Fruit fly (Drosophila melanogaster) whole organism, embryonic: ENCODE measurements around the gene CG10089.
A peak's percentile ranks its signal among the peaks of the same experiment; 100 is the strongest.

ENCODE experiments used
- CG10366 ChIP-seq: fragments of 200-800 bp; sonication (Bioruptor generic); IDR thresholded peaks from 2 replicates; pipeline ENCODE4 v1.3.6; 2022; ENCODE audit warnings: missing biosample characterization, missing genetic modification characterization
- CG11456 ChIP-seq: fragments of 200-800 bp; sonication (Bioruptor generic); IDR thresholded peaks from 3 replicates; pipeline ENCODE4 v1.3.6; 2022; ENCODE audit warnings: missing biosample characterization, missing genetic modification characterization
- CG12769 ChIP-seq: fragments of 200-800 bp; sonication (Bioruptor generic); optimal IDR thresholded peaks from 2 replicates; lab custom pipeline; 2019; ENCODE audit warnings: missing biosample characterization, mild to moderate bottlenecking, missing genetic modification characterization, moderate library complexity
- CG13424 ChIP-seq: fragments of 200-800 bp; sonication (Bioruptor generic); optimal IDR thresholded peaks from 2 replicates; lab custom pipeline; 2019; ENCODE audit warnings: missing biosample characterization, mild to moderate bottlenecking, missing genetic modification characterization, moderate library complexity
- CG16813 ChIP-seq: fragments of 200-800 bp; sonication (Bioruptor generic); IDR thresholded peaks from 3 replicates; pipeline ENCODE4 v1.3.6; 2022; ENCODE audit warnings: missing biosample characterization, missing genetic modification characterization; ENCODE audit not compliant: partially characterized antibody
- CG2116 ChIP-seq: fragments of 200-800 bp; sonication (Bioruptor generic); optimal IDR thresholded peaks from 3 replicates; lab custom pipeline; 2018; ENCODE audit warnings: missing biosample characterization, mild to moderate bottlenecking, missing genetic modification characterization
- CG2120 ChIP-seq: fragments of 200-800 bp; sonication (Bioruptor generic); optimal IDR thresholded peaks from 3 replicates; lab custom pipeline; 2016; ENCODE audit warnings: missing biosample characterization, missing genetic modification characterization
- CG32532 ChIP-seq: fragments of 200-800 bp; sonication (Bioruptor generic); IDR thresholded peaks from 2 replicates; pipeline ENCODE4 v1.3.6; 2022; ENCODE audit warnings: missing biosample characterization, missing genetic modification characterization
- CG3838 ChIP-seq: fragments of 200-800 bp; sonication (Bioruptor generic); optimal IDR thresholded peaks from 3 replicates; lab custom pipeline; 2016; ENCODE audit warnings: missing biosample characterization, missing genetic modification characterization
- CG8281 ChIP-seq: fragments of 200-800 bp; sonication (Bioruptor generic); optimal IDR thresholded peaks from 2 replicates; lab custom pipeline; 2018; ENCODE audit warnings: missing biosample characterization, mild to moderate bottlenecking, missing genetic modification characterization, moderate library complexity
- CG8359 ChIP-seq: fragments of 200-800 bp; sonication (Bioruptor generic); optimal IDR thresholded peaks from 2 replicates; lab custom pipeline; 2017; ENCODE audit warnings: missing biosample characterization, mild to moderate bottlenecking, missing genetic modification characterization, borderline replicate concordance
- D19B ChIP-seq: fragments of 200-800 bp; sonication (Bioruptor generic); optimal IDR thresholded peaks from 2 replicates; lab custom pipeline; 2017; ENCODE audit warnings: missing biosample characterization, mild to moderate bottlenecking, missing genetic modification characterization
- Dfd ChIP-seq, 2 experiments: fragments of >200 bp; optimal IDR thresholded peaks; 2 replicates each; lab custom pipeline; 2017; ENCODE audit warnings: missing biosample characterization in 2 of 2, missing genetic modification characterization in 2 of 2
- Ets65A ChIP-seq: fragments of 200-800 bp; sonication (Bioruptor generic); peaks from one replicate; lab custom pipeline; 2016; ENCODE audit warnings: missing biosample characterization, missing genetic modification characterization
- Fer1 ChIP-seq: fragments of 200-800 bp; sonication (Bioruptor generic); optimal IDR thresholded peaks from 2 replicates; lab custom pipeline; 2017; ENCODE audit warnings: missing biosample characterization, mild to moderate bottlenecking, missing genetic modification characterization
- Fer3 ChIP-seq: fragments of 200-800 bp; sonication (Bioruptor generic); optimal IDR thresholded peaks from 2 replicates; lab custom pipeline; 2018; ENCODE audit warnings: missing biosample characterization, mild to moderate bottlenecking, missing genetic modification characterization, moderate library complexity
- HLH4C ChIP-seq: fragments of 200-800 bp; sonication (Bioruptor generic); IDR thresholded peaks from 3 replicates; pipeline ENCODE4 v1.3.6; 2022; ENCODE audit warnings: missing biosample characterization, missing genetic modification characterization; ENCODE audit not compliant: partially characterized antibody
- HmgD ChIP-seq: fragments of 200-800 bp; sonication (Bioruptor generic); optimal IDR thresholded peaks from 3 replicates; lab custom pipeline; 2016; ENCODE audit warnings: missing biosample characterization, missing genetic modification characterization
- MBD-R2 ChIP-seq: fragments of 200-800 bp; sonication (Bioruptor generic); IDR thresholded peaks from 2 replicates; pipeline ENCODE4 v1.3.6; 2022; ENCODE audit warnings: missing biosample characterization, missing genetic modification characterization
- Med ChIP-seq: fragments of 200-800 bp; sonication (Bioruptor generic); peaks from one replicate; lab custom pipeline; 2016; ENCODE audit warnings: missing biosample characterization, missing genetic modification characterization, mild to moderate bottlenecking, inconsistent platforms, moderate library complexity
- Meics ChIP-seq: fragments of 200-800 bp; sonication (Bioruptor generic); optimal IDR thresholded peaks from 2 replicates; lab custom pipeline; 2017; ENCODE audit warnings: missing biosample characterization, mild to moderate bottlenecking, missing genetic modification characterization
- Myb ChIP-seq: fragments of 200-800 bp; sonication (Bioruptor generic); optimal IDR thresholded peaks from 2 replicates; lab custom pipeline; 2016; ENCODE audit warnings: missing biosample characterization, missing genetic modification characterization
- NC2α ChIP-seq: fragments of 200-800 bp; sonication (Bioruptor generic); optimal IDR thresholded peaks from 2 replicates; lab custom pipeline; 2016; ENCODE audit warnings: missing biosample characterization, missing genetic modification characterization
- Nf-YB ChIP-seq: fragments of 200-800 bp; sonication (Bioruptor generic); optimal IDR thresholded peaks from 3 replicates; lab custom pipeline; 2019; ENCODE audit warnings: missing biosample characterization, mild to moderate bottlenecking, missing genetic modification characterization, moderate library complexity
- Opbp ChIP-seq: fragments of 200-800 bp; sonication (Bioruptor generic); IDR thresholded peaks from 3 replicates; pipeline ENCODE4 v1.3.6; 2022; ENCODE audit warnings: missing biosample characterization, missing genetic modification characterization; ENCODE audit not compliant: partially characterized antibody
- PHDP ChIP-seq: fragments of 200-800 bp; sonication (Bioruptor generic); optimal IDR thresholded peaks from 3 replicates; lab custom pipeline; 2018; ENCODE audit warnings: missing biosample characterization, mild to moderate bottlenecking, missing genetic modification characterization, moderate library complexity
- Rx ChIP-seq: fragments of 200-800 bp; sonication (Bioruptor generic); IDR thresholded peaks from 2 replicates; pipeline ENCODE4 v1.3.6; 2022; ENCODE audit warnings: missing biosample characterization, missing genetic modification characterization
- abd-A ChIP-seq: fragments of 200-800 bp; sonication (Bioruptor generic); optimal IDR thresholded peaks from 3 replicates; lab custom pipeline; 2019; ENCODE audit warnings: missing biosample characterization, mild to moderate bottlenecking, missing genetic modification characterization, moderate library complexity
- ara ChIP-seq: fragments of 200-800 bp; sonication (Bioruptor generic); IDR thresholded peaks from 2 replicates; pipeline ENCODE4 v1.3.6; 2022; ENCODE audit warnings: missing biosample characterization, missing genetic modification characterization
- bowl ChIP-seq: fragments of 200-800 bp; sonication (Bioruptor generic); IDR thresholded peaks from 2 replicates; pipeline ENCODE4 v1.3.6; 2022; ENCODE audit warnings: missing biosample characterization, missing genetic modification characterization
- ci ChIP-seq: fragments of 200-800 bp; sonication (Bioruptor generic); IDR thresholded peaks from 3 replicates; pipeline ENCODE4 v1.3.6; 2022; ENCODE audit warnings: missing biosample characterization, missing genetic modification characterization
- dm ChIP-seq: fragments of 200-800 bp; sonication (Bioruptor generic); optimal IDR thresholded peaks from 3 replicates; lab custom pipeline; 2016; ENCODE audit warnings: missing biosample characterization, missing genetic modification characterization
- dmrt11E ChIP-seq: fragments of 200-800 bp; sonication (Bioruptor generic); optimal IDR thresholded peaks from 3 replicates; lab custom pipeline; 2018; ENCODE audit warnings: missing biosample characterization, mild to moderate bottlenecking, missing genetic modification characterization, moderate library complexity
- en ChIP-seq: fragments of 200-800 bp; sonication (Bioruptor generic); optimal IDR thresholded peaks from 2 replicates; lab custom pipeline; 2016; ENCODE audit warnings: missing biosample characterization, missing genetic modification characterization
- esg ChIP-seq: fragments of 200-800 bp; sonication (Bioruptor generic); conservative IDR thresholded peaks from 2 replicates; pipeline ENCODE4 v1.3.6; 2022; ENCODE audit warnings: missing biosample characterization, missing genetic modification characterization
- hbn ChIP-seq: fragments of 200-800 bp; sonication (Bioruptor generic); IDR thresholded peaks from 2 replicates; pipeline ENCODE4 v1.3.6; 2022; ENCODE audit warnings: missing biosample characterization, missing genetic modification characterization; ENCODE audit not compliant: partially characterized antibody
- kah ChIP-seq: fragments of 200-800 bp; sonication (Bioruptor generic); optimal IDR thresholded peaks from 2 replicates; lab custom pipeline; 2018; ENCODE audit warnings: missing biosample characterization, mild to moderate bottlenecking, missing genetic modification characterization
- knrl ChIP-seq: fragments of 200-800 bp; sonication (Bioruptor generic); IDR thresholded peaks from 3 replicates; pipeline ENCODE4 v1.3.6; 2022; ENCODE audit warnings: missing biosample characterization, missing genetic modification characterization; ENCODE audit not compliant: partially characterized antibody
- lbe ChIP-seq: fragments of 200-800 bp; sonication (Bioruptor generic); optimal IDR thresholded peaks from 2 replicates; lab custom pipeline; 2016; ENCODE audit warnings: missing biosample characterization, mild to moderate bottlenecking, missing genetic modification characterization
- nau ChIP-seq: fragments of 200-800 bp; sonication (Bioruptor generic); optimal IDR thresholded peaks from 3 replicates; lab custom pipeline; 2017; ENCODE audit warnings: missing biosample characterization, mild to moderate bottlenecking, missing genetic modification characterization, missing genetic modification reagents
- nom ChIP-seq: fragments of 200-800 bp; sonication (Bioruptor generic); optimal IDR thresholded peaks from 2 replicates; lab custom pipeline; 2017; ENCODE audit warnings: missing biosample characterization, missing genetic modification characterization, mild to moderate bottlenecking, moderate library complexity, missing genetic modification reagents
- p53 ChIP-seq: fragments of 200-800 bp; sonication (Bioruptor generic); optimal IDR thresholded peaks from 2 replicates; lab custom pipeline; 2016; ENCODE audit warnings: missing biosample characterization, missing genetic modification characterization
- pan ChIP-seq, 4 experiments: fragments of >200 bp in 3 of 4; fragments of 200-800 bp in 1 of 4; sonication (Bioruptor generic) in 1 of 4; optimal IDR thresholded peaks in 3 of 4; IDR thresholded peaks in 1 of 4; 2 replicates each; pipeline versions ENCODE4 v1.3.6 to Lab custom; 2017 to 2022; ENCODE audit warnings: missing biosample characterization in 2 of 4, missing genetic modification characterization in 2 of 4, mixed read lengths in 1 of 4
- phol ChIP-seq: fragments of 200-800 bp; sonication (Bioruptor generic); optimal IDR thresholded peaks from 3 replicates; lab custom pipeline; 2018; ENCODE audit warnings: missing biosample characterization, mild to moderate bottlenecking, missing genetic modification characterization, moderate library complexity
- pzg ChIP-seq: fragments of 200-800 bp; sonication (Bioruptor generic); optimal IDR thresholded peaks from 3 replicates; lab custom pipeline; 2018; ENCODE audit warnings: missing biosample characterization, mild to moderate bottlenecking, missing genetic modification characterization, moderate library complexity
- repo ChIP-seq: fragments of 200-800 bp; sonication (Bioruptor generic); optimal IDR thresholded peaks from 2 replicates; lab custom pipeline; 2016; ENCODE audit warnings: missing biosample characterization, missing genetic modification characterization
- slp2 ChIP-seq: fragments of 200-800 bp; sonication (Bioruptor generic); optimal IDR thresholded peaks from 2 replicates; lab custom pipeline; 2016; ENCODE audit warnings: missing biosample characterization, missing genetic modification characterization
- sug ChIP-seq: fragments of 200-800 bp; optimal IDR thresholded peaks from 2 replicates; lab custom pipeline; 2019; ENCODE audit warnings: missing biosample characterization, mild to moderate bottlenecking, missing genetic modification characterization, moderate library complexity
- tup ChIP-seq: fragments of 200-800 bp; sonication (Bioruptor generic); optimal IDR thresholded peaks from 2 replicates; lab custom pipeline; 2016; ENCODE audit warnings: missing biosample characterization, mild to moderate bottlenecking, missing genetic modification characterization, moderate library complexity

CG10089 gene

dm6 chr3L:13502484-13503109 is 28.0 kb upstream of the CG10089 start, which contains the start of gene Spt20 (continued):
- no peak for TF ChIP-seq Ets65A (GFP tag; lab: Kevin White, UChicago)
- no peak for TF ChIP-seq CG10366 (GFP tag; lab: Robert Waterston, UW)
- no peak for TF ChIP-seq esg (GFP tag; lab: Robert Waterston, UW)
- no peak for TF ChIP-seq dm (GFP tag; lab: Kevin White, UChicago)
- TF ChIP-seq HmgD = no peak
- no peak for TF ChIP-seq en
- TF ChIP-seq CG8359 (GFP tag; lab: Kevin White, UChicago) = no peak
- no peak for TF ChIP-seq Meics (GFP tag; lab: Kevin White, UChicago)
- TF ChIP-seq CG16813 (GFP tag; lab: Robert Waterston, UW) = peak; percentile 57; the same call in 2 of the 3 replicates
- no peak for TF ChIP-seq ara (GFP tag; lab: Robert Waterston, UW)
- no peak for TF ChIP-seq abd-A (tag; lab: Kevin White, UChicago)
- TF ChIP-seq sug = no peak
- peak; percentile 29; the same call in 1 of the 2 replicates for TF ChIP-seq hbn (GFP tag; lab: Robert Waterston, UW)
- no peak for TF ChIP-seq D19B
- TF ChIP-seq dmrt11E (tag; lab: Kevin White, UChicago) = no peak
- TF ChIP-seq HLH4C (GFP tag; lab: Robert Waterston, UW) = 0 out of 3 replicates have a peak, but pooled peaks have one; percentile 32
- peak; percentile 81 for TF ChIP-seq MBD-R2
- TF ChIP-seq CG2120 = no peak
- peak; percentile 37 for TF ChIP-seq CG2116 (GFP tag; lab: Kevin White, UChicago)
- no peak for TF ChIP-seq Nf-YB (GFP tag; lab: Kevin White, UChicago)
- no peak for TF ChIP-seq Dfd (GFP tag; optimal IDR thresholded peaks at IDR 0.05; lab: Kevin White, UChicago)
- peak; percentile 90 for TF ChIP-seq Med
- no peak for TF ChIP-seq repo (GFP tag; lab: Kevin White, UChicago)
- TF ChIP-seq CG8281 = no peak
- TF ChIP-seq CG11456 (GFP tag; lab: Robert Waterston, UW) = no peak
- TF ChIP-seq Fer1 = no peak
- no peak for TF ChIP-seq nau (GFP tag; lab: Kevin White, UChicago)
- TF ChIP-seq nom (GFP tag; lab: Kevin White, UChicago) = no peak
- no peak for TF ChIP-seq NC2α (GFP tag; lab: Kevin White, UChicago)
- peak; percentile 37; the same call in 2 of the 3 replicates for TF ChIP-seq knrl
- TF ChIP-seq ci (GFP tag; lab: Robert Waterston, UW) = no peak
- no peak for TF ChIP-seq CG32532 (GFP tag; lab: Robert Waterston, UW)
- no peak for TF ChIP-seq pan (optimal IDR thresholded peaks at IDR 0.05; lab: Kevin White, UChicago)
- TF ChIP-seq pan (GFP tag; optimal IDR thresholded peaks at IDR 0.05 in 1 of 2, IDR thresholded peaks at IDR 0.05 in 1 of 2) = no peak
- TF ChIP-seq lbe (GFP tag; lab: Kevin White, UChicago) = no peak
- peak; percentile 92 for TF ChIP-seq Myb (GFP tag; lab: Kevin White, UChicago)
- no peak for TF ChIP-seq slp2 (GFP tag; lab: Kevin White, UChicago)
- TF ChIP-seq CG12769 (tag; lab: Kevin White, UChicago) = no peak
- no peak for TF ChIP-seq CG13424 (tag; lab: Kevin White, UChicago)
- TF ChIP-seq tup (GFP tag; lab: Kevin White, UChicago) = no peak
- no peak for TF ChIP-seq p53 (GFP tag; lab: Kevin White, UChicago)
- TF ChIP-seq phol = peak; percentile 27
- TF ChIP-seq kah (GFP tag; lab: Kevin White, UChicago) = no peak
- no peak for TF ChIP-seq CG3838 (GFP tag; lab: Kevin White, UChicago)
- peak; percentile 65; the same call in 2 of the 3 replicates for TF ChIP-seq Opbp
- TF ChIP-seq Fer3 = no peak
- TF ChIP-seq bowl (GFP tag; lab: Robert Waterston, UW) = no peak
- peak; percentile 97 for TF ChIP-seq pzg
- TF ChIP-seq PHDP (tag; lab: Kevin White, UChicago) = no peak
- no peak for TF ChIP-seq Rx (GFP tag; lab: Robert Waterston, UW)
